Worm (Caenorhabditis elegans): ENCODE results near the gene C03B8.3.

Gene C03B8.3

DNA sequence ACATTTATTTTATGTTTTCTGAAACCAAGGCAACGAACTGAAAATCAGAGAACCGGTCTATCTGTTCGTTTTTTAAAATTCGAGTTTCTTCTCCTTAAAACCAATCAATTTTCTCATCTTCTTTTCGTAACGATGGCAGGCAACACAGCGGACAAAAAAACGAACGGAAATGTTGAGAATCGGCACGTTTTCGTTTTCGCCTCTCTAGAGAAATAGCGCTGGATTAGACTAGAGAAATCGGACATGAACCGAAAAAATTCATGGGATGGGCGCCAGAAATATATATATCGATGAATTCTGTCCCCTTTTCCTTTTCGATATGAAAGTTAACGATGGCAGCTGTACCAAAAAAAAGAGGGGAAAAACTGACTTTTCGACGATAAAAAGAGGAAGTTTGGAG lies 10.3 kb downstream of the C03B8.3 start (continued):
- TF ChIP-seq egl-27 (tag; optimal IDR thresholded peaks at IDR 0.05) = no peak
- TF ChIP-seq dmd-8 (GFP tag; IDR thresholded peaks at IDR 0.05) = no peak
- TF ChIP-seq ceh-44 (GFP tag; IDR thresholded peaks at IDR 0.05) = no peak
- TF ChIP-seq F49E8.2 (tag; optimal IDR thresholded peaks at IDR 0.05; ENCODE audit: borderline replicate concordance) = no peak
- TF ChIP-seq D1046.2 (GFP tag; IDR thresholded peaks at IDR 0.05) = no peak
- TF ChIP-seq nhr-41 (GFP tag; IDR thresholded peaks at IDR 0.05) = no peak
- no peak for TF ChIP-seq lir-3 (tag; optimal IDR thresholded peaks at IDR 0.05)
- no peak for TF ChIP-seq lin-15B (tag; optimal IDR thresholded peaks at IDR 0.05)
- no peak for TF ChIP-seq F44E2.7 (GFP tag; IDR thresholded peaks at IDR 0.05)
- TF ChIP-seq mxl-3 (GFP tag; optimal IDR thresholded peaks at IDR 0.05) = peak; percentile 63
- no peak for TF ChIP-seq ZK546.5 (tag; optimal IDR thresholded peaks at IDR 0.05)
- TF ChIP-seq sdz-12 (GFP tag; optimal IDR thresholded peaks at IDR 0.05) = no peak
- TF ChIP-seq T26A8.4 (GFP tag; IDR thresholded peaks at IDR 0.05) = no peak
- TF ChIP-seq ceh-20 (GFP tag; IDR thresholded peaks at IDR 0.05) = 0 out of 2 replicates have a peak, but pooled peaks have one; percentile 34
- TF ChIP-seq madf-5 (GFP tag; IDR thresholded peaks at IDR 0.05) = no peak
- TF ChIP-seq hlh-11 (tag; optimal IDR thresholded peaks at IDR 0.05) = peak; percentile 45
- no peak for TF ChIP-seq hmg-1.1 (GFP tag; IDR thresholded peaks at IDR 0.05)
- no peak for TF ChIP-seq ZK337.2 (GFP tag; IDR thresholded peaks at IDR 0.05)
- no peak for TF ChIP-seq ceh-28 (tag; optimal IDR thresholded peaks at IDR 0.05)
- no peak for TF ChIP-seq unc-62 (GFP tag; optimal IDR thresholded peaks at IDR 0.05 in 1 of 2)
- TF ChIP-seq unc-62 (tag; optimal IDR thresholded peaks at IDR 0.05) = no peak
- TF ChIP-seq nhr-237 (tag; optimal IDR thresholded peaks at IDR 0.05) = no peak
- TF ChIP-seq mxl-2 (GFP tag; conservative IDR thresholded peaks at IDR 0.05) = no peak
- no peak for TF ChIP-seq nhr-10 (tag; optimal IDR thresholded peaks at IDR 0.05)
- no peak for TF ChIP-seq mep-1 (tag; optimal IDR thresholded peaks at IDR 0.05)
- TF ChIP-seq Y105C5A.15 (GFP tag; IDR thresholded peaks at IDR 0.05) = no peak
- TF ChIP-seq daf-8 (GFP tag; IDR thresholded peaks at IDR 0.05) = no peak
- no peak for TF ChIP-seq saeg-2 (GFP tag; IDR thresholded peaks at IDR 0.05)
- TF ChIP-seq nhr-42 (GFP tag; IDR thresholded peaks at IDR 0.05) = no peak
- no peak for TF ChIP-seq lin-38 (GFP tag; IDR thresholded peaks at IDR 0.05)
- no peak for TF ChIP-seq nhr-11 (tag; optimal IDR thresholded peaks at IDR 0.05)
- no peak for TF ChIP-seq lin-29 (GFP tag; IDR thresholded peaks at IDR 0.05)
- no peak for TF ChIP-seq daf-12 (tag; optimal IDR thresholded peaks at IDR 0.05)
- TF ChIP-seq dmd-6 (GFP tag; IDR thresholded peaks at IDR 0.05) = peak; percentile 11; the same call in 1 of the 2 replicates
- no peak for TF ChIP-seq nhr-6 (tag; optimal IDR thresholded peaks at IDR 0.05)
- TF ChIP-seq lin-13 (GFP tag; optimal IDR thresholded peaks at IDR 0.05) = peak; percentile 4
- TF ChIP-seq ctbp-1 (GFP tag; IDR thresholded peaks at IDR 0.05) = no peak
- no peak for TF ChIP-seq nhr-76 (tag; optimal IDR thresholded peaks at IDR 0.05)
- no peak for TF ChIP-seq zfp-2 (tag; optimal IDR thresholded peaks at IDR 0.05)
- TF ChIP-seq aly-2 (tag; optimal IDR thresholded peaks at IDR 0.05) = no peak
- no peak for TF ChIP-seq lim-7 (GFP tag; IDR thresholded peaks at IDR 0.05)
- TF ChIP-seq ces-1 (GFP tag; optimal IDR thresholded peaks at IDR 0.05) = no peak
- no peak for TF ChIP-seq ztf-11 (tag; optimal IDR thresholded peaks at IDR 0.05)
- TF ChIP-seq arid-1 (GFP tag; conservative IDR thresholded peaks at IDR 0.05) = no peak
- no peak for TF ChIP-seq dmd-9 (GFP tag; IDR thresholded peaks at IDR 0.05)
- TF ChIP-seq unc-130 (GFP tag; optimal IDR thresholded peaks at IDR 0.05) = no peak
- TF ChIP-seq nhr-111 (GFP tag; optimal IDR thresholded peaks at IDR 0.05) = no peak
- TF ChIP-seq ztf-7 (tag; optimal IDR thresholded peaks at IDR 0.05) = no peak
- peak; percentile 54 for TF ChIP-seq ama-1 (optimal IDR thresholded peaks at IDR 0.05)
- TF ChIP-seq spr-1 (tag; optimal IDR thresholded peaks at IDR 0.05) = no peak
- no peak for TF ChIP-seq pha-4 (GFP tag; IDR thresholded peaks at IDR 0.05)
- no peak for TF ChIP-seq pha-4 (tag; optimal IDR thresholded peaks at IDR 0.05)
- no peak for TF ChIP-seq fkh-10 (GFP tag; optimal IDR thresholded peaks at IDR 0.05)
- TF ChIP-seq egl-43 (GFP tag; IDR thresholded peaks at IDR 0.05) = no peak
- TF ChIP-seq aha-1 (tag) = peak; percentile 87
